Worm (Caenorhabditis elegans) whole organism, midembryonic: ENCODE measurements around the gene dgn-1.

Experiments
- T22C8.4 ChIP-seq: fragments of 200-800 bp; sonication (Bioruptor generic); IDR thresholded peaks from 2 replicates; pipeline ENCODE4 v1.3.6; 2022; ENCODE audit warnings: missing genetic modification characterization, missing compliant biosample characterization
- cog-1 ChIP-seq: sonication (generic microtip); optimal IDR thresholded peaks from 2 replicates; lab custom pipeline; 2016; ENCODE audit warnings: missing genetic modification characterization, missing compliant biosample characterization
- ref-1 ChIP-seq: fragments of 200-800 bp; sonication (Bioruptor generic); conservative IDR thresholded peaks from 2 replicates; pipeline ENCODE4 v1.3.6; 2022; ENCODE audit warnings: missing genetic modification reagents, missing genetic modification characterization, missing compliant biosample characterization
- tab-1 ChIP-seq: fragments of 200-800 bp; sonication (Bioruptor generic); IDR thresholded peaks from 2 replicates; pipeline ENCODE4 v1.3.6; 2022; ENCODE audit warnings: missing genetic modification characterization, missing compliant biosample characterization
- ztf-23 ChIP-seq: fragments of 200-800 bp; sonication (Bioruptor generic); IDR thresholded peaks from 2 replicates; pipeline ENCODE4 v1.3.6; 2022; ENCODE audit warnings: missing genetic modification reagents, missing genetic modification characterization, missing compliant biosample characterization

- TF ChIP-seq T22C8.4 (GFP tag; lab: Robert Waterston, UW) = no peak
- no peak for TF ChIP-seq tab-1
- no peak for TF ChIP-seq cog-1 (tag; lab: Kevin White, UChicago)
- no peak for TF ChIP-seq ref-1
- TF ChIP-seq ztf-23 = no peak
Measured at ce11 chrX:10909661-10910060, 19.1 kb downstream of the dgn-1 start.
